Fruit fly (Drosophila melanogaster): ENCODE measurements around the gene CG13054.

dm6 chr3L:16217203-16217602 lies 39.8 kb downstream of the CG13054 start, which contains the start of gene CG13073:
- TF ChIP-seq br (GFP tag; optimal IDR thresholded peaks at IDR 0.05): no peak
- TF ChIP-seq Jra (GFP tag; optimal IDR thresholded peaks at IDR 0.05): no peak
- TF ChIP-seq fru (GFP tag; optimal IDR thresholded peaks at IDR 0.05): no peak
- TF ChIP-seq Hr78 (GFP tag; optimal IDR thresholded peaks at IDR 0.05): no peak
- TF ChIP-seq OdsH (GFP tag; optimal IDR thresholded peaks at IDR 0.05): no peak
- TF ChIP-seq usp (GFP tag; optimal IDR thresholded peaks at IDR 0.05): no peak
- TF ChIP-seq tai (GFP tag; optimal IDR thresholded peaks at IDR 0.05): no peak
- no peak for TF ChIP-seq CG9705 (GFP tag; optimal IDR thresholded peaks at IDR 0.05)
- no peak for TF ChIP-seq Rel (GFP tag; optimal IDR thresholded peaks at IDR 0.05)
- TF ChIP-seq Rel (tag; optimal IDR thresholded peaks at IDR 0.05): no peak
- TF ChIP-seq dsf (GFP tag; optimal IDR thresholded peaks at IDR 0.05; ENCODE audit: borderline replicate concordance): no peak
- no peak for TF ChIP-seq psq (GFP tag; optimal IDR thresholded peaks at IDR 0.05)
- TF ChIP-seq Myc (optimal IDR thresholded peaks at IDR 0.05): no peak

Data from whole organism, wandering third instar larva.